Worm (Caenorhabditis elegans): Measurements from ENCODE around the gene mtrr-1.

DNA sequence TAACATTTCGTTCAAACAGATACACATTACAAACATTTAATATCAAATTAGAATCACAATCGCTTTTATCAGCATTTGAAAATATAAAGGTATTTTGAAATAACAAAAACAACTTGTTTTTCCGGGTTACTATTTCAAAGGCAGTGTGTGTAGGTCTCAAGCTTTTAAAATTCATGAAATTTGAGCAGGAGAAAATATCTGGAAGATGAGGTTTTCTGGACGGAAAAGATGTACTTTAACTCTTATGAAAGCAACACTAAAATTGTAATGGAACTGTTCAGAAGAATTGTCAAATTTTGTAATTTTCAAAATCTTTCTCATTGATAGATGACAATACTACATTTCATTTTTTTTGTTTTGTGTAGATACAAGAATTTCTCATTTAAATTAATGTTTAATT is 27.2 kb upstream of the mtrr-1 start:
- TF ChIP-seq hmbx-1 (tag; optimal IDR thresholded peaks at IDR 0.05) (no peak), ama-1 (optimal IDR thresholded peaks at IDR 0.05) (peak; percentile 1)

Data from whole organism, early embryonic.